Worm (Caenorhabditis elegans): ENCODE data around the gene ttr-43.

- TF ChIP-seq madf-3 (GFP tag; IDR thresholded peaks at IDR 0.05) (no peak), unc-62 (GFP tag; optimal IDR thresholded peaks at IDR 0.05) (no peak), bed-2 (GFP tag; IDR thresholded peaks at IDR 0.05) (no peak), F22D6.2 (tag; optimal IDR thresholded peaks at IDR 0.05) (no peak), attf-6 (GFP tag; IDR thresholded peaks at IDR 0.05) (no peak)
Measured at ce11 chrV:12592379-12592778, 1.9 kb upstream of the ttr-43 start, which contains the start of gene C14C10.2.

All from whole organism, young adult.